Worm (Caenorhabditis elegans) whole organism, mixed stage, embryonic: ENCODE data around the gene nhr-182.

Experiments used
- M03D4.4 ChIP-seq: sonication (generic microtip); optimal IDR thresholded peaks from 2 replicates; lab custom pipeline; 2017; ENCODE audit warnings: mild to moderate bottlenecking, missing genetic modification characterization, missing compliant biosample characterization
- bed-3 ChIP-seq: fragments of 200-800 bp; sonication (Bioruptor generic); optimal IDR thresholded peaks from 3 replicates; lab custom pipeline; 2018; ENCODE audit warnings: mild to moderate bottlenecking, missing genetic modification characterization, moderate library complexity, missing compliant biosample characterization
- blmp-1 ChIP-seq: fragments of 150-350 bp; optimal IDR thresholded peaks from 2 replicates; lab custom pipeline; 2014; ENCODE audit warnings: missing biosample characterization, missing genetic modification characterization
- ceh-39 ChIP-seq: fragments of 150-350 bp; optimal IDR thresholded peaks from 2 replicates; lab custom pipeline; 2014; ENCODE audit warnings: missing biosample characterization, missing genetic modification characterization
- ceh-43 ChIP-seq: fragments of 200-800 bp; sonication (Bioruptor generic); optimal IDR thresholded peaks from 2 replicates; lab custom pipeline; 2018; ENCODE audit warnings: mild to moderate bottlenecking, missing genetic modification characterization, moderate library complexity, missing compliant biosample characterization
- ceh-83 ChIP-seq: fragments of 200-800 bp; sonication (Bioruptor generic); optimal IDR thresholded peaks from 2 replicates; lab custom pipeline; 2018; ENCODE audit warnings: mild to moderate bottlenecking, missing genetic modification characterization, missing compliant biosample characterization
- ces-1 ChIP-seq: fragments of 150-350 bp; optimal IDR thresholded peaks from 2 replicates; lab custom pipeline; 2014; ENCODE audit warnings: missing biosample characterization, missing genetic modification reagents, missing genetic modification characterization
- cnd-1 ChIP-seq: fragments of 200-800 bp; sonication (Bioruptor generic); optimal IDR thresholded peaks from 2 replicates; lab custom pipeline; 2018; ENCODE audit warnings: mild to moderate bottlenecking, missing genetic modification characterization, missing compliant biosample characterization
- drap-1 ChIP-seq: fragments of 200-800 bp; sonication (Bioruptor generic); optimal IDR thresholded peaks from 3 replicates; lab custom pipeline; 2018; ENCODE audit warnings: mild to moderate bottlenecking, missing genetic modification characterization, missing compliant biosample characterization
- elt-1 ChIP-seq: sonication (generic microtip); optimal IDR thresholded peaks from 2 replicates; lab custom pipeline; 2017; ENCODE audit warnings: missing genetic modification characterization, mild to moderate bottlenecking, missing compliant biosample characterization, antibody characterized with exemption, moderate library complexity, borderline replicate concordance; ENCODE audit not compliant: insufficient read depth
- elt-3 ChIP-seq: fragments of 150-350 bp; optimal IDR thresholded peaks from 2 replicates; lab custom pipeline; 2014; ENCODE audit warnings: missing biosample characterization, missing genetic modification characterization
- ham-2 ChIP-seq: fragments of 200-800 bp; sonication (Bioruptor generic); optimal IDR thresholded peaks from 2 replicates; lab custom pipeline; 2018; ENCODE audit warnings: mild to moderate bottlenecking, missing genetic modification characterization, missing compliant biosample characterization
- lin-13 ChIP-seq: fragments of 150-350 bp; optimal IDR thresholded peaks from 2 replicates; lab custom pipeline; 2014; ENCODE audit warnings: missing biosample characterization, missing genetic modification characterization
- lsy-2 ChIP-seq: fragments of 150-350 bp; optimal IDR thresholded peaks from 2 replicates; lab custom pipeline; 2014; ENCODE audit warnings: missing biosample characterization, missing genetic modification characterization
- mab-5 ChIP-seq: fragments of 150-350 bp; optimal IDR thresholded peaks from 2 replicates; lab custom pipeline; 2014; ENCODE audit warnings: missing biosample characterization, missing genetic modification characterization
- mep-1 ChIP-seq: fragments of 150-350 bp; optimal IDR thresholded peaks from 2 replicates; lab custom pipeline; 2017; ENCODE audit warnings: missing biosample characterization, missing genetic modification reagents, missing genetic modification characterization, inconsistent platforms
- mls-2 ChIP-seq: sonication (generic microtip); optimal IDR thresholded peaks from 2 replicates; lab custom pipeline; 2016; ENCODE audit warnings: mild to moderate bottlenecking, missing genetic modification characterization, moderate library complexity, missing compliant biosample characterization
- nhr-12 ChIP-seq: fragments of 150-350 bp; optimal IDR thresholded peaks from 2 replicates; lab custom pipeline; 2014; ENCODE audit warnings: missing biosample characterization, missing genetic modification characterization
- nhr-2 ChIP-seq: fragments of 150-350 bp; optimal IDR thresholded peaks from 2 replicates; lab custom pipeline; 2014; ENCODE audit warnings: missing biosample characterization, missing genetic modification characterization
- nhr-28 ChIP-seq: fragments of 150-350 bp; optimal IDR thresholded peaks from 2 replicates; lab custom pipeline; 2014; ENCODE audit warnings: missing biosample characterization, missing genetic modification characterization
- nhr-76 ChIP-seq: sonication (generic microtip); optimal IDR thresholded peaks from 2 replicates; lab custom pipeline; 2017; ENCODE audit warnings: missing biosample characterization, missing genetic modification characterization
- pha-4 ChIP-seq: fragments of 150-350 bp; optimal IDR thresholded peaks from 2 replicates; lab custom pipeline; 2018; ENCODE audit warnings: missing biosample characterization, missing genetic modification reagents, missing genetic modification characterization
- sem-2 ChIP-seq: fragments of 200-800 bp; sonication (Bioruptor generic); optimal IDR thresholded peaks from 2 replicates; lab custom pipeline; 2018; ENCODE audit warnings: mild to moderate bottlenecking, missing genetic modification characterization, missing compliant biosample characterization
- snpc-4 ChIP-seq: fragments of 150-350 bp; optimal IDR thresholded peaks from 2 replicates; lab custom pipeline; 2014; ENCODE audit warnings: missing biosample characterization, missing genetic modification characterization
- sptf-1 ChIP-seq: sonication (generic microtip); optimal IDR thresholded peaks from 2 replicates; lab custom pipeline; 2017; ENCODE audit warnings: mild to moderate bottlenecking, missing genetic modification characterization, moderate library complexity, missing compliant biosample characterization
- tbx-8 ChIP-seq: fragments of 200-800 bp; sonication (Bioruptor generic); optimal IDR thresholded peaks from 2 replicates; lab custom pipeline; 2018; ENCODE audit warnings: mild to moderate bottlenecking, missing genetic modification characterization, moderate library complexity, missing compliant biosample characterization
- unc-120 ChIP-seq: sonication (generic microtip); optimal IDR thresholded peaks from 2 replicates; lab custom pipeline; 2017; ENCODE audit warnings: missing genetic modification characterization, missing compliant biosample characterization; ENCODE audit not compliant: poor library complexity, severe bottlenecking
- unc-39 ChIP-seq: fragments of 150-350 bp; optimal IDR thresholded peaks from 2 replicates; lab custom pipeline; 2014; ENCODE audit warnings: missing biosample characterization, missing genetic modification characterization
- unc-62 ChIP-seq: fragments of 150-350 bp; optimal IDR thresholded peaks from 2 replicates; lab custom pipeline; 2014; ENCODE audit warnings: missing biosample characterization, missing genetic modification reagents, missing genetic modification characterization
- zip-8 ChIP-seq: fragments of 150-350 bp; optimal IDR thresholded peaks from 2 replicates; lab custom pipeline; 2014; ENCODE audit warnings: missing biosample characterization, missing genetic modification characterization
- ztf-11 ChIP-seq: fragments of 150-350 bp; optimal IDR thresholded peaks from 2 replicates; lab custom pipeline; 2014; ENCODE audit warnings: missing biosample characterization, missing genetic modification characterization

nhr-182 gene

ce11 chrV:2249310-2249709, 10.4 kb downstream of the nhr-182 start, which contains the start of gene cyp-33C6:
cyp-33C6 (minus strand) TSS chrV:2249410.
- TF ChIP-seq unc-120 (tag; lab: Kevin White, UChicago) (no peak), nhr-2 (tag; lab: Kevin White, UChicago) (no peak), mep-1 (tag; lab: Kevin White, UChicago) (no peak), ceh-83 (GFP tag; lab: Kevin White, UChicago) (no peak), ceh-43 (GFP tag; lab: Kevin White, UChicago) (no peak), ces-1 (GFP tag; lab: Kevin White, UChicago) (no peak), sem-2 (GFP tag; lab: Kevin White, UChicago) (no peak), tbx-8 (no peak), nhr-12 (tag; lab: Kevin White, UChicago) (no peak), unc-39 (tag; lab: Kevin White, UChicago) (no peak), blmp-1 (tag; lab: Kevin White, UChicago) (no peak), lsy-2 (tag; lab: Kevin White, UChicago) (no peak), snpc-4 (tag; lab: Kevin White, UChicago) (no peak), pha-4 (no peak), elt-3 (no peak), drap-1 (GFP tag; lab: Kevin White, UChicago) (no peak), lin-13 (tag; lab: Kevin White, UChicago) (no peak), nhr-76 (tag; lab: Kevin White, UChicago) (no peak)

ce11 chrV:2244751-2245150, 15.0 kb downstream of the nhr-182 start, which contains the start of gene cyp-33C5:
cyp-33C5 (plus strand) TSS chrV:2245004.
- TF ChIP-seq nhr-28 (tag; lab: Kevin White, UChicago) = no peak
- no peak for TF ChIP-seq nhr-2 (tag; lab: Kevin White, UChicago)
- TF ChIP-seq lsy-2 (tag; lab: Kevin White, UChicago) = no peak
- TF ChIP-seq ztf-11 (tag; lab: Kevin White, UChicago) = no peak
- TF ChIP-seq M03D4.4 (tag; lab: Kevin White, UChicago) = no peak

ce11 chrV:2242630-2243029, 17.1 kb downstream of the nhr-182 start, which contains the start of gene cyp-33C3:
cyp-33C3 (plus strand) TSS chrV:2242778.
- TF ChIP-seq sem-2 (GFP tag; lab: Kevin White, UChicago) (no peak), ham-2 (no peak), elt-3 (no peak), cnd-1 (no peak), ces-1 (GFP tag; lab: Kevin White, UChicago) (no peak), ztf-11 (tag; lab: Kevin White, UChicago) (no peak), blmp-1 (tag; lab: Kevin White, UChicago) (no peak), ceh-39 (tag; lab: Kevin White, UChicago) (no peak), tbx-8 (no peak), lsy-2 (tag; lab: Kevin White, UChicago) (no peak), nhr-12 (tag; lab: Kevin White, UChicago) (no peak), mep-1 (tag; lab: Kevin White, UChicago) (no peak), unc-39 (tag; lab: Kevin White, UChicago) (no peak), bed-3 (GFP tag; lab: Kevin White, UChicago) (no peak), unc-120 (tag; lab: Kevin White, UChicago) (no peak), mab-5 (no peak), mls-2 (tag; lab: Kevin White, UChicago) (no peak), lin-13 (tag; lab: Kevin White, UChicago) (no peak), pha-4 (no peak), unc-62 (GFP tag; lab: Kevin White, UChicago) (no peak)

- no peak for TF ChIP-seq ham-2
- no peak for TF ChIP-seq snpc-4 (tag; lab: Kevin White, UChicago)
- TF ChIP-seq pha-4 = no peak
- no peak for TF ChIP-seq nhr-28 (tag; lab: Kevin White, UChicago)
- no peak for TF ChIP-seq zip-8 (tag; lab: Kevin White, UChicago)
- TF ChIP-seq sptf-1 = no peak
- no peak for TF ChIP-seq nhr-12 (tag; lab: Kevin White, UChicago)
- no peak for TF ChIP-seq ceh-43 (GFP tag; lab: Kevin White, UChicago)
- no peak for TF ChIP-seq tbx-8
- TF ChIP-seq cnd-1 = no peak
- no peak for TF ChIP-seq mab-5
- no peak for TF ChIP-seq bed-3 (GFP tag; lab: Kevin White, UChicago)
- no peak for TF ChIP-seq ces-1 (GFP tag; lab: Kevin White, UChicago)
Measured at ce11 chrV:2238012-2238411, 21.7 kb downstream of the nhr-182 start.

- no peak for TF ChIP-seq nhr-2 (tag; lab: Kevin White, UChicago)
- TF ChIP-seq ceh-39 (tag; lab: Kevin White, UChicago) = no peak
- no peak for TF ChIP-seq tbx-8
- TF ChIP-seq zip-8 (tag; lab: Kevin White, UChicago) = no peak
- TF ChIP-seq elt-1 (tag; lab: Kevin White, UChicago) = no peak
- TF ChIP-seq ceh-43 (GFP tag; lab: Kevin White, UChicago) = no peak
- TF ChIP-seq ces-1 (GFP tag; lab: Kevin White, UChicago) = no peak
- TF ChIP-seq sptf-1 = no peak
- TF ChIP-seq sem-2 (GFP tag; lab: Kevin White, UChicago) = no peak
- no peak for TF ChIP-seq cnd-1
- no peak for TF ChIP-seq mab-5
- TF ChIP-seq nhr-12 (tag; lab: Kevin White, UChicago) = no peak
Measured at ce11 chrV:2235848-2236247, 23.9 kb downstream of the nhr-182 start, which contains the start of gene cyp-33C4. cyp-33C4 (plus strand) TSS chrV:2236140.
